Fruit fly (Drosophila melanogaster): ENCODE measurements around the gene Nrt.

dm6 chr3L:16724561-16724960, 41.3 kb upstream of the Nrt start, which contains the start of gene CG13031:
- TF ChIP-seq ttk (optimal IDR thresholded peaks at IDR 0.05) (no peak), Sin3A (optimal IDR thresholded peaks at IDR 0.05) (no peak), psq (optimal IDR thresholded peaks at IDR 0.05) (no peak), insv (optimal IDR thresholded peaks at IDR 0.05) (no peak)
